Fruit fly (Drosophila melanogaster) Kc167 (cell line): ENCODE results near the gene Polr2J.

Experiments used
- Sin3A ChIP-seq: fragments of >200 bp; optimal IDR thresholded peaks from 2 replicates; lab custom pipeline; 2018; ENCODE audit warnings: missing external identifiers
- h ChIP-seq: fragments of >200 bp; optimal IDR thresholded peaks from 3 replicates; lab custom pipeline; 2018; ENCODE audit warnings: missing external identifiers
- insv ChIP-seq: fragments of >200 bp; optimal IDR thresholded peaks from 3 replicates; lab custom pipeline; 2018; ENCODE audit warnings: missing external identifiers
- psq ChIP-seq: fragments of >200 bp; optimal IDR thresholded peaks from 2 replicates; lab custom pipeline; 2017; ENCODE audit warnings: missing external identifiers
- ttk ChIP-seq: sonication (Bioruptor generic); optimal IDR thresholded peaks from 2 replicates; lab custom pipeline; 2017; ENCODE audit warnings: missing external identifiers

dm6 chr2L:17431359-17431675, 21.1 kb upstream of the Polr2J start:
- no peak for TF ChIP-seq h (lab: Kevin White, UChicago)
- TF ChIP-seq psq (lab: Kevin White, UChicago), result no peak
- TF ChIP-seq insv (lab: Kevin White, UChicago), result no peak
- TF ChIP-seq ttk (lab: Kevin White, UChicago), result no peak
- TF ChIP-seq Sin3A (lab: Kevin White, UChicago), result no peak
